Worm (Caenorhabditis elegans) whole organism, L1 larva: ENCODE data around the gene F15B9.11.

Experiments
- C04F5.9 ChIP-seq: sonication (generic microtip); optimal IDR thresholded peaks from 2 replicates; lab custom pipeline; 2016; ENCODE audit warnings: missing genetic modification characterization, missing compliant biosample characterization
- C16A3.4 ChIP-seq: fragments of 150-350 bp; optimal IDR thresholded peaks from 2 replicates; lab custom pipeline; 2014; ENCODE audit warnings: missing biosample characterization, missing genetic modification characterization
- C34B4.2 ChIP-seq: sonication (generic microtip); optimal IDR thresholded peaks from 2 replicates; lab custom pipeline; 2017; ENCODE audit warnings: mild to moderate bottlenecking, missing genetic modification characterization, missing compliant biosample characterization
- alr-1 ChIP-seq: fragments of 200-800 bp; sonication (Bioruptor generic); optimal IDR thresholded peaks from 2 replicates; lab custom pipeline; 2018; ENCODE audit warnings: borderline replicate concordance, mild to moderate bottlenecking, missing genetic modification characterization, missing compliant biosample characterization
- aly-2 ChIP-seq: fragments of 150-350 bp; optimal IDR thresholded peaks from 2 replicates; lab custom pipeline; 2014; ENCODE audit warnings: missing biosample characterization, missing genetic modification characterization
- blmp-1 ChIP-seq: fragments of 150-350 bp; optimal IDR thresholded peaks from 2 replicates; lab custom pipeline; 2014; ENCODE audit warnings: missing biosample characterization, missing genetic modification characterization
- ceh-63 ChIP-seq: fragments of 200-800 bp; sonication (Bioruptor generic); optimal IDR thresholded peaks from 2 replicates; lab custom pipeline; 2018; ENCODE audit warnings: mild to moderate bottlenecking, missing genetic modification characterization, missing compliant biosample characterization
- ceh-8 ChIP-seq: fragments of 200-800 bp; sonication (Bioruptor generic); optimal IDR thresholded peaks from 2 replicates; lab custom pipeline; 2018; ENCODE audit warnings: mild to moderate bottlenecking, missing genetic modification characterization, moderate library complexity, missing compliant biosample characterization
- ceh-90 ChIP-seq: sonication (generic microtip); optimal IDR thresholded peaks from 2 replicates; lab custom pipeline; 2016; ENCODE audit warnings: missing genetic modification characterization, missing compliant biosample characterization
- dpl-1 ChIP-seq, 3 experiments: fragments of 150-350 bp in 2 of 3; sonication (generic microtip) in 1 of 3; optimal IDR thresholded peaks; 2 replicates each; lab custom pipeline; 2014 to 2017; ENCODE audit warnings: missing biosample characterization in 3 of 3, missing genetic modification characterization in 3 of 3, missing genetic modification reagents in 3 of 3
- efl-1 ChIP-seq, 4 experiments: fragments of 150-350 bp; optimal IDR thresholded peaks in 3 of 4; peaks in 1 of 4; 1 replicate in 1 of 4; 2 replicates in 3 of 4; lab custom pipeline; 2014; ENCODE audit warnings: missing biosample characterization in 2 of 4, missing genetic modification characterization in 2 of 4, missing genetic modification reagents in 2 of 4
- efl-3 ChIP-seq: fragments of 200-800 bp; sonication (Bioruptor generic); optimal IDR thresholded peaks from 2 replicates; lab custom pipeline; 2018; ENCODE audit warnings: mild to moderate bottlenecking, missing genetic modification characterization, missing compliant biosample characterization
- egl-27 ChIP-seq, 2 experiments: fragments of 150-350 bp in 1 of 2; sonication (generic microtip); optimal IDR thresholded peaks; 3 replicates each; lab custom pipeline; 2017 to 2018; ENCODE audit warnings: missing biosample characterization in 2 of 2, missing genetic modification characterization in 2 of 2, missing genetic modification reagents in 2 of 2
- elt-3 ChIP-seq, 6 experiments: fragments of 150-350 bp in 1 of 6; sonication (generic microtip); optimal IDR thresholded peaks; 2 replicates each; lab custom pipeline; 2017 to 2018; ENCODE audit warnings: missing biosample characterization in 6 of 6, missing genetic modification characterization in 6 of 6, inconsistent platforms in 1 of 6
- ets-5 ChIP-seq: fragments of 200-800 bp; sonication (Bioruptor generic); IDR thresholded peaks from 2 replicates; pipeline ENCODE4 v1.3.6; 2022; ENCODE audit warnings: missing genetic modification characterization, missing compliant biosample characterization
- fkh-10 ChIP-seq: sonication (generic microtip); optimal IDR thresholded peaks from 2 replicates; lab custom pipeline; 2017; ENCODE audit warnings: missing biosample characterization, missing genetic modification reagents, missing genetic modification characterization
- fkh-4 ChIP-seq: sonication (generic microtip); optimal IDR thresholded peaks from 2 replicates; lab custom pipeline; 2016; ENCODE audit warnings: missing compliant biosample characterization, missing genetic modification characterization, borderline replicate concordance
- grh-1 ChIP-seq: fragments of 200-800 bp; sonication (Bioruptor generic); IDR thresholded peaks from 2 replicates; pipeline ENCODE4 v1.3.6; 2022; ENCODE audit warnings: missing genetic modification reagents, missing genetic modification characterization, missing compliant biosample characterization
- hlh-17 ChIP-seq: fragments of 200-800 bp; sonication (Bioruptor generic); optimal IDR thresholded peaks from 2 replicates; lab custom pipeline; 2018; ENCODE audit warnings: missing genetic modification characterization, mild to moderate bottlenecking, missing compliant biosample characterization, moderate library complexity, borderline replicate concordance
- irx-1 ChIP-seq: sonication (generic microtip); optimal IDR thresholded peaks from 2 replicates; lab custom pipeline; 2016; ENCODE audit warnings: missing genetic modification characterization, missing compliant biosample characterization
- isw-1 ChIP-seq: fragments of 200-800 bp; sonication (Bioruptor generic); IDR thresholded peaks from 2 replicates; pipeline ENCODE4 v1.3.6; 2022; ENCODE audit warnings: missing genetic modification characterization, missing compliant biosample characterization
- lin-14 ChIP-seq: fragments of 200-800 bp; sonication (Bioruptor generic); optimal IDR thresholded peaks from 2 replicates; lab custom pipeline; 2018; ENCODE audit warnings: mild to moderate bottlenecking, missing genetic modification characterization, moderate library complexity, missing compliant biosample characterization
- lin-15B ChIP-seq: fragments of 150-350 bp; sonication (generic microtip); optimal IDR thresholded peaks from 3 replicates; lab custom pipeline; 2014; ENCODE audit warnings: missing biosample characterization, missing genetic modification characterization
- lin-35 ChIP-seq, 2 experiments: fragments of 150-350 bp; optimal IDR thresholded peaks; 2 replicates each; lab custom pipeline; 2014; ENCODE audit warnings: missing biosample characterization in 2 of 2, missing genetic modification characterization in 2 of 2, missing genetic modification reagents in 2 of 2
- lin-39 ChIP-seq: fragments of 150-350 bp; optimal IDR thresholded peaks from 2 replicates; lab custom pipeline; 2014; ENCODE audit warnings: missing biosample characterization, missing genetic modification reagents, missing genetic modification characterization
- mep-1 ChIP-seq: fragments of 150-350 bp; optimal IDR thresholded peaks from 2 replicates; lab custom pipeline; 2014; ENCODE audit warnings: missing biosample characterization, missing genetic modification characterization
- nhr-11 ChIP-seq: fragments of 150-350 bp; optimal IDR thresholded peaks from 2 replicates; lab custom pipeline; 2014; ENCODE audit warnings: missing biosample characterization, missing genetic modification characterization
- nhr-12 ChIP-seq: sonication (generic microtip); optimal IDR thresholded peaks from 2 replicates; lab custom pipeline; 2017; ENCODE audit warnings: missing biosample characterization, missing genetic modification characterization
- nhr-19 ChIP-seq: fragments of 200-800 bp; sonication (Bioruptor generic); conservative IDR thresholded peaks from 2 replicates; pipeline ENCODE4 v1.3.6; 2022; ENCODE audit warnings: missing genetic modification characterization, missing compliant biosample characterization
- nhr-77 ChIP-seq: fragments of 150-350 bp; optimal IDR thresholded peaks from 2 replicates; lab custom pipeline; 2014; ENCODE audit warnings: missing biosample characterization, missing genetic modification characterization
- nhr-84 ChIP-seq: sonication (generic microtip); optimal IDR thresholded peaks from 2 replicates; lab custom pipeline; 2017; ENCODE audit warnings: missing biosample characterization, missing genetic modification characterization
- nhr-85 ChIP-seq: sonication (generic microtip); peaks from one replicate; lab custom pipeline; 2016; ENCODE audit warnings: missing genetic modification characterization, inconsistent platforms, missing compliant biosample characterization
- nhr-90 ChIP-seq: sonication (generic microtip); optimal IDR thresholded peaks from 2 replicates; lab custom pipeline; 2016; ENCODE audit warnings: mild to moderate bottlenecking, missing genetic modification characterization, missing compliant biosample characterization; ENCODE audit not compliant: poor library complexity
- pag-3 ChIP-seq: sonication (generic microtip); optimal IDR thresholded peaks from 2 replicates; lab custom pipeline; 2017; ENCODE audit warnings: missing genetic modification characterization, mild to moderate bottlenecking, missing compliant biosample characterization, antibody characterized with exemption, borderline replicate concordance; ENCODE audit not compliant: insufficient read depth
- pax-3 ChIP-seq: fragments of 200-800 bp; sonication (Bioruptor generic); optimal IDR thresholded peaks from 2 replicates; lab custom pipeline; 2018; ENCODE audit warnings: mild to moderate bottlenecking, missing genetic modification characterization, moderate library complexity, missing compliant biosample characterization
- pqm-1 ChIP-seq: sonication (generic microtip); optimal IDR thresholded peaks from 3 replicates; lab custom pipeline; 2017; ENCODE audit warnings: missing biosample characterization, missing genetic modification characterization
- rnt-1 ChIP-seq: sonication (generic microtip); optimal IDR thresholded peaks from 2 replicates; lab custom pipeline; 2016; ENCODE audit warnings: mild to moderate bottlenecking, missing genetic modification characterization, moderate library complexity, missing compliant biosample characterization
- skn-1 ChIP-seq: fragments of 150-350 bp; optimal IDR thresholded peaks from 2 replicates; lab custom pipeline; 2014; ENCODE audit warnings: missing biosample characterization, missing genetic modification characterization
- snpc-4 ChIP-seq: fragments of 150-350 bp; optimal IDR thresholded peaks from 2 replicates; lab custom pipeline; 2014; ENCODE audit warnings: missing biosample characterization, missing genetic modification characterization
- snu-23 ChIP-seq: sonication (generic microtip); optimal IDR thresholded peaks from 2 replicates; lab custom pipeline; 2016; ENCODE audit warnings: missing genetic modification characterization, missing compliant biosample characterization
- sup-37 ChIP-seq: fragments of 200-800 bp; sonication (Bioruptor generic); optimal IDR thresholded peaks from 2 replicates; lab custom pipeline; 2018; ENCODE audit warnings: mild to moderate bottlenecking, missing genetic modification characterization, missing compliant biosample characterization
- swsn-7 ChIP-seq: sonication (generic microtip); optimal IDR thresholded peaks from 2 replicates; lab custom pipeline; 2016; ENCODE audit warnings: missing genetic modification characterization, missing compliant biosample characterization
- tbx-2 ChIP-seq: sonication (generic microtip); optimal IDR thresholded peaks from 2 replicates; lab custom pipeline; 2016; ENCODE audit warnings: missing genetic modification characterization, missing compliant biosample characterization
- tlp-1 ChIP-seq: fragments of 150-350 bp; optimal IDR thresholded peaks from 2 replicates; lab custom pipeline; 2014; ENCODE audit warnings: missing biosample characterization, missing genetic modification characterization
- unc-130 ChIP-seq: fragments of 150-350 bp; optimal IDR thresholded peaks from 2 replicates; lab custom pipeline; 2017; ENCODE audit warnings: missing biosample characterization, missing genetic modification characterization, inconsistent platforms
- unc-62 ChIP-seq: fragments of 150-350 bp; optimal IDR thresholded peaks from 2 replicates; lab custom pipeline; 2014; ENCODE audit warnings: missing biosample characterization, missing genetic modification reagents, missing genetic modification characterization
- unc-98 ChIP-seq: fragments of 200-800 bp; sonication (Bioruptor generic); IDR thresholded peaks from 2 replicates; pipeline ENCODE4 v1.3.6; 2022; ENCODE audit warnings: missing genetic modification characterization, missing compliant biosample characterization
- vab-15 ChIP-seq: sonication (generic microtip); optimal IDR thresholded peaks from 2 replicates; lab custom pipeline; 2017; ENCODE audit warnings: missing genotype, mild to moderate bottlenecking, missing genetic modification characterization, missing compliant biosample characterization
- ztf-4 ChIP-seq: fragments of 150-350 bp; optimal IDR thresholded peaks from 2 replicates; lab custom pipeline; 2014; ENCODE audit warnings: missing biosample characterization, missing genetic modification characterization

Gene F15B9.11

DNA sequence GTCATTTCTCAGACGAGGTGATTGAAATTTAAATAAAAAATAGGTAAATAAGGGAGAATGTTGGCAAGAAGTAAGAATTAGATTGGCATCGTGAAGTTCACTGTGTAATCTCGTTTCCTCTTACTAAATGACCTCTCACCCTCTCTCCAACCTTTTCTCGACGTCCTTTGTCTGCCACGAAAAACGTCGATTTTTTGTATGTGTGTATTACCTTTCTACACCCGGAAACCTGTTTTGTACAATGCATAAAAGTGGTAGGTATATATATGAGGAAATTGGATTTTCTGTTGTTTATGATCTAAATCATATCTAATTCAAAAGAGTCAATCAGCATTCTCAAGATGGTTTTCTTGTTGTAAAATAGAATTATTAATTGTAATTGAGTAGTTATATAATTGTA lies at the start of gene F15B9.11, which contains the start of gene dsl-7:
Gene F15B9.11 (minus strand): TSS at position 5 of the 400 bp plus-strand sequence.
Gene dsl-7 (plus strand): TSS at position 260 of the 400 bp plus-strand sequence.
- TF ChIP-seq nhr-85: peak; percentile 82
- TF ChIP-seq lin-14 (GFP tag; lab: Kevin White, UChicago): peak; percentile 60
- no peak for TF ChIP-seq nhr-11
- peak; percentile 18 for TF ChIP-seq blmp-1 (tag; lab: Kevin White, UChicago)
- TF ChIP-seq grh-1 (GFP tag; lab: Robert Waterston, UW): 0 out of 2 replicates have a peak, but pooled peaks have one; percentile 45
- TF ChIP-seq, all 84 proteins: peak for 4

DNA sequence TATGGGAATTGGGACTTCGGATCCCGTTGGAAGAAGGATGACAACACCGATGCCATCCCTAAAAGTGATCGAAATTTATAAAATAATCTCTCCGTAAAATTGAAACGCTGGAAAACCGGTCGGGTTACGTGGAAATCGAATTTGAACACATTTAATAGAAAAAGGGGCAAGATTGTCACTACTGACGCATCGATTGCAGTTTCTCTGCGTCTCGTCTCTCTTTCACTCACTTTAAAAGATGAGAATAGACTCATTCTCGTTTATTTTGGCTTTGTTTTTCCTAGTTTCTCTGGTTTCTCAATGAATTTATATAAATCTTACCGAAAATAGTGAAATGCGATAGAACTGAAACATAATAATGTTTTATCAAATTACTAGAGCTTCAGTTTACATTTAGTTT lies 49.0 kb upstream of the F15B9.11 start, which contains the start of gene scyl-1:
Gene scyl-1 (minus strand): TSS at position 56 of the 400 bp plus-strand sequence.
- TF ChIP-seq ceh-90 (tag; lab: Kevin White, UChicago): no peak
- no peak for TF ChIP-seq nhr-84
- TF ChIP-seq pqm-1 (tag; lab: Kevin White, UChicago): no peak
- peak; percentile 39 for TF ChIP-seq irx-1 (tag; lab: Kevin White, UChicago)
- TF ChIP-seq ceh-8 (GFP tag; lab: Kevin White, UChicago): no peak
- peak; percentile 84 for TF ChIP-seq efl-1 (optimal IDR thresholded peaks at IDR 0.05; lab: Kevin White, UChicago)
- TF ChIP-seq efl-1 (GFP tag; optimal IDR thresholded peaks at IDR 0.05 in 1 of 2; lab: Kevin White, UChicago): peak; percentile 76 to 97
- TF ChIP-seq efl-3 (GFP tag; lab: Kevin White, UChicago): no peak
- TF ChIP-seq pax-3 (tag; lab: Kevin White, UChicago): peak; percentile 63
- TF ChIP-seq rnt-1 (tag; lab: Kevin White, UChicago): peak; percentile 89
- TF ChIP-seq C34B4.2 (tag; lab: Kevin White, UChicago): no peak
- peak; percentile 39 for TF ChIP-seq snpc-4 (tag; lab: Kevin White, UChicago)
- TF ChIP-seq swsn-7 (tag; lab: Kevin White, UChicago): peak; percentile 86
- no peak for TF ChIP-seq fkh-4 (tag; lab: Kevin White, UChicago)
- peak; percentile 74 to 88 for TF ChIP-seq lin-35 (GFP tag; optimal IDR thresholded peaks at IDR 0.05; lab: Kevin White, UChicago)
- TF ChIP-seq C16A3.4 (tag; lab: Kevin White, UChicago): peak; percentile 88
- peak; percentile 20 for TF ChIP-seq C04F5.9 (tag; lab: Kevin White, UChicago)
- no peak for TF ChIP-seq unc-98 (GFP tag; lab: Robert Waterston, UW)
- TF ChIP-seq mep-1 (tag; lab: Kevin White, UChicago): peak; percentile 76
- TF ChIP-seq nhr-90 (tag; lab: Kevin White, UChicago): peak; percentile 84
- TF ChIP-seq lin-14 (GFP tag; lab: Kevin White, UChicago): peak; percentile 90
- TF ChIP-seq ceh-63 (GFP tag; lab: Kevin White, UChicago): no peak
- peak; percentile 64 for TF ChIP-seq nhr-77 (tag; lab: Kevin White, UChicago)
- no peak for TF ChIP-seq ets-5 (GFP tag; lab: Robert Waterston, UW)
- TF ChIP-seq elt-3 (tag; optimal IDR thresholded peaks at IDR 0.05; lab: Kevin White, UChicago): peak in 2 of 6 experiments; percentile 48 to 64
- TF ChIP-seq vab-15 (tag; lab: Kevin White, UChicago): no peak
- no peak for TF ChIP-seq tlp-1
- no peak for TF ChIP-seq nhr-12
- peak; percentile 90 for TF ChIP-seq snu-23 (GFP tag; lab: Kevin White, UChicago)
- TF ChIP-seq skn-1 (tag; lab: Kevin White, UChicago): peak; percentile 71
- no peak for TF ChIP-seq alr-1 (tag; lab: Kevin White, UChicago)
- TF ChIP-seq pag-3 (tag; lab: Kevin White, UChicago): no peak
- TF ChIP-seq lin-15B (tag; lab: Kevin White, UChicago): no peak
- TF ChIP-seq hlh-17 (GFP tag; lab: Kevin White, UChicago): no peak
- TF ChIP-seq unc-130 (tag; lab: Kevin White, UChicago): peak; percentile 67
- peak; percentile 58 to 91 (median 77) for TF ChIP-seq dpl-1 (GFP tag; optimal IDR thresholded peaks at IDR 0.05; lab: Kevin White, UChicago)
- peak; percentile 69 for TF ChIP-seq lin-39 (tag; lab: Kevin White, UChicago)
- peak; percentile 89 for TF ChIP-seq nhr-19 (GFP tag; lab: Robert Waterston, UW)
- no peak for TF ChIP-seq unc-62
- peak; percentile 94 for TF ChIP-seq nhr-85
- peak; percentile 87 for TF ChIP-seq tbx-2 (tag; lab: Kevin White, UChicago)
- no peak for TF ChIP-seq sup-37 (GFP tag; lab: Kevin White, UChicago)
- TF ChIP-seq ztf-4: peak; percentile 52
- TF ChIP-seq fkh-10 (GFP tag; lab: Kevin White, UChicago): peak; percentile 3
- no peak for TF ChIP-seq egl-27 (tag; optimal IDR thresholded peaks at IDR 0.05; lab: Kevin White, UChicago)
- peak; percentile 30; the same call in 1 of the 2 replicates for TF ChIP-seq isw-1
- peak; percentile 67 for TF ChIP-seq aly-2 (tag; lab: Kevin White, UChicago)
